Worm (Caenorhabditis elegans) whole organism, mixed stage, embryonic: ENCODE measurements around the gene C45B2.8.

ENCODE experiments used
- elt-1 ChIP-seq: sonication (generic microtip); optimal IDR thresholded peaks from 2 replicates; lab custom pipeline; 2017; ENCODE audit warnings: missing genetic modification characterization, mild to moderate bottlenecking, missing compliant biosample characterization, antibody characterized with exemption, moderate library complexity, borderline replicate concordance; ENCODE audit not compliant: insufficient read depth
- lin-32 ChIP-seq: fragments of 200-800 bp; sonication (Bioruptor generic); optimal IDR thresholded peaks from 2 replicates; lab custom pipeline; 2018; ENCODE audit warnings: mild to moderate bottlenecking, missing genetic modification characterization, missing compliant biosample characterization
- pha-4 ChIP-seq: fragments of 150-350 bp; optimal IDR thresholded peaks from 2 replicates; lab custom pipeline; 2018; ENCODE audit warnings: missing biosample characterization, missing genetic modification reagents, missing genetic modification characterization

- TF ChIP-seq pha-4 (tag; lab: Kevin White, UChicago) (no peak), lin-32 (no peak), elt-1 (tag; lab: Kevin White, UChicago) (no peak)
Observed at ce11 chrX:6081793-6082192, 6.0 kb upstream of the C45B2.8 start.
